Fruit fly (Drosophila melanogaster) whole organism, embryonic: ENCODE measurements around the gene CG3277.
A peak's percentile ranks its signal among the peaks of the same experiment; 100 is the strongest.

Source experiments
- Atf-2 ChIP-seq: fragments of 200-800 bp; sonication (Bioruptor generic); optimal IDR thresholded peaks from 2 replicates; lab custom pipeline; 2016; ENCODE audit warnings: missing biosample characterization, missing genetic modification characterization
- Atf3 ChIP-seq: fragments of 200-800 bp; sonication (Bioruptor generic); optimal IDR thresholded peaks from 3 replicates; lab custom pipeline; 2016; ENCODE audit warnings: missing biosample characterization, missing genetic modification characterization
- CG12104 ChIP-seq: fragments of 200-800 bp; sonication (Bioruptor generic); optimal IDR thresholded peaks from 3 replicates; lab custom pipeline; 2016; ENCODE audit warnings: missing biosample characterization, missing genetic modification characterization
- CG14441 ChIP-seq: fragments of 200-800 bp; sonication (Bioruptor generic); IDR thresholded peaks from 2 replicates; pipeline ENCODE4 v1.3.6; 2022; ENCODE audit warnings: missing biosample characterization, missing genetic modification characterization
- CG1603 ChIP-seq: fragments of 200-800 bp; sonication (Bioruptor generic); optimal IDR thresholded peaks from 2 replicates; lab custom pipeline; 2019; ENCODE audit warnings: missing biosample characterization, mild to moderate bottlenecking, missing genetic modification characterization, moderate library complexity
- CG17186 ChIP-seq: fragments of 200-800 bp; sonication (Bioruptor generic); optimal IDR thresholded peaks from 3 replicates; lab custom pipeline; 2017; ENCODE audit warnings: missing biosample characterization, missing genetic modification reagents, missing genetic modification characterization
- CG18011 ChIP-seq: fragments of 200-800 bp; sonication (Bioruptor generic); optimal IDR thresholded peaks from 2 replicates; lab custom pipeline; 2017; ENCODE audit warnings: missing biosample characterization, missing genetic modification characterization, mild to moderate bottlenecking, moderate library complexity, missing genotype
- CG1832 ChIP-seq: fragments of 200-800 bp; sonication (Bioruptor generic); optimal IDR thresholded peaks from 2 replicates; lab custom pipeline; 2017; ENCODE audit warnings: missing biosample characterization, mild to moderate bottlenecking, missing genetic modification characterization, inconsistent platforms
- CG18599 ChIP-seq: fragments of 200-800 bp; sonication (Bioruptor generic); optimal IDR thresholded peaks from 3 replicates; lab custom pipeline; 2017; ENCODE audit warnings: missing biosample characterization, missing genetic modification characterization, mild to moderate bottlenecking, moderate library complexity, missing genetic modification reagents
- CG3838 ChIP-seq: fragments of 200-800 bp; sonication (Bioruptor generic); optimal IDR thresholded peaks from 3 replicates; lab custom pipeline; 2016; ENCODE audit warnings: missing biosample characterization, missing genetic modification characterization
- CG4360 ChIP-seq: fragments of 200-800 bp; sonication (Bioruptor generic); IDR thresholded peaks from 2 replicates; pipeline ENCODE4 v1.3.6; 2022; ENCODE audit warnings: missing biosample characterization, missing genetic modification characterization
- CG43689 ChIP-seq: fragments of 200-800 bp; sonication (Bioruptor generic); IDR thresholded peaks from 2 replicates; pipeline ENCODE4 v1.3.6; 2022; ENCODE audit warnings: missing biosample characterization, missing genetic modification characterization
- CG4424 ChIP-seq: fragments of 200-800 bp; sonication (Bioruptor generic); optimal IDR thresholded peaks from 3 replicates; lab custom pipeline; 2016; ENCODE audit warnings: missing biosample characterization, missing genetic modification characterization
- CG4820 ChIP-seq: fragments of 200-800 bp; sonication (Bioruptor generic); optimal IDR thresholded peaks from 3 replicates; lab custom pipeline; 2016; ENCODE audit warnings: missing biosample characterization, missing genetic modification characterization
- CG5245 ChIP-seq: fragments of 200-800 bp; sonication (Bioruptor generic); optimal IDR thresholded peaks from 3 replicates; lab custom pipeline; 2016; ENCODE audit warnings: missing biosample characterization, missing genetic modification characterization
- CG6813 ChIP-seq: fragments of 200-800 bp; sonication (Bioruptor generic); optimal IDR thresholded peaks from 2 replicates; lab custom pipeline; 2017; ENCODE audit warnings: missing biosample characterization, missing genetic modification characterization, mild to moderate bottlenecking, moderate library complexity, missing genetic modification reagents
- CG8359 ChIP-seq: fragments of 200-800 bp; sonication (Bioruptor generic); optimal IDR thresholded peaks from 2 replicates; lab custom pipeline; 2017; ENCODE audit warnings: missing biosample characterization, mild to moderate bottlenecking, missing genetic modification characterization, borderline replicate concordance
- CG8765 ChIP-seq: fragments of 200-800 bp; sonication (Bioruptor generic); IDR thresholded peaks from 2 replicates; pipeline ENCODE4 v1.3.6; 2022; ENCODE audit warnings: missing biosample characterization, missing genetic modification characterization
- CG9215 ChIP-seq: fragments of 200-800 bp; sonication (Bioruptor generic); IDR thresholded peaks from 2 replicates; pipeline ENCODE4 v1.3.6; 2022; ENCODE audit warnings: missing biosample characterization, missing genetic modification characterization
- Dad ChIP-seq: fragments of 200-800 bp; sonication (Bioruptor generic); optimal IDR thresholded peaks from 3 replicates; lab custom pipeline; 2016; ENCODE audit warnings: missing biosample characterization, missing genetic modification characterization
- Fer2 ChIP-seq: fragments of 200-800 bp; sonication (Bioruptor generic); optimal IDR thresholded peaks from 2 replicates; lab custom pipeline; 2018; ENCODE audit warnings: missing biosample characterization, mild to moderate bottlenecking, missing genetic modification characterization, moderate library complexity
- H15 ChIP-seq: fragments of 200-800 bp; sonication (Bioruptor generic); IDR thresholded peaks from 3 replicates; pipeline ENCODE4 v1.3.6; 2022; ENCODE audit warnings: missing biosample characterization, missing genetic modification characterization
- Hsf ChIP-seq: fragments of 200-800 bp; sonication (Bioruptor generic); optimal IDR thresholded peaks from 3 replicates; lab custom pipeline; 2016; ENCODE audit warnings: missing biosample characterization, missing genetic modification characterization
- Med ChIP-seq: fragments of 200-800 bp; sonication (Bioruptor generic); peaks from one replicate; lab custom pipeline; 2016; ENCODE audit warnings: missing biosample characterization, missing genetic modification characterization, mild to moderate bottlenecking, inconsistent platforms, moderate library complexity
- Poxn ChIP-seq: fragments of 200-800 bp; sonication (Bioruptor generic); IDR thresholded peaks from 2 replicates; pipeline ENCODE4 v1.3.6; 2022; ENCODE audit warnings: missing biosample characterization, missing genetic modification characterization
- TFAM ChIP-seq: fragments of 200-800 bp; sonication (Bioruptor generic); optimal IDR thresholded peaks from 2 replicates; lab custom pipeline; 2017; ENCODE audit warnings: missing biosample characterization, missing genetic modification characterization, inconsistent platforms
- Usf ChIP-seq: fragments of 200-800 bp; sonication (Bioruptor generic); optimal IDR thresholded peaks from 2 replicates; lab custom pipeline; 2017; ENCODE audit warnings: missing genotype, missing biosample characterization, missing genetic modification characterization
- ap ChIP-seq: fragments of 200-800 bp; sonication (Bioruptor generic); IDR thresholded peaks from 2 replicates; pipeline ENCODE4 v1.3.6; 2022; ENCODE audit warnings: missing biosample characterization, missing genetic modification characterization
- ase ChIP-seq: fragments of 200-800 bp; sonication (Bioruptor generic); IDR thresholded peaks from 3 replicates; pipeline ENCODE4 v1.3.6; 2022; ENCODE audit warnings: missing biosample characterization, missing genetic modification characterization
- bab2 ChIP-seq: fragments of 200-800 bp; sonication (Bioruptor generic); optimal IDR thresholded peaks from 2 replicates; lab custom pipeline; 2016; ENCODE audit warnings: missing biosample characterization, missing genetic modification characterization
- cas ChIP-seq: fragments of 200-800 bp; sonication (Bioruptor generic); IDR thresholded peaks from 2 replicates; pipeline ENCODE4 v1.3.6; 2022; ENCODE audit warnings: missing biosample characterization, missing genetic modification characterization
- chif ChIP-seq, 2 experiments: fragments of 200-800 bp; sonication (Bioruptor generic); optimal IDR thresholded peaks; 3 replicates each; lab custom pipeline; 2016; ENCODE audit warnings: missing biosample characterization in 2 of 2, missing genetic modification characterization in 2 of 2
- corto ChIP-seq: fragments of 200-800 bp; sonication (Bioruptor generic); optimal IDR thresholded peaks from 2 replicates; lab custom pipeline; 2016; ENCODE audit warnings: missing biosample characterization, mild to moderate bottlenecking, missing genetic modification characterization, moderate library complexity
- danr ChIP-seq: fragments of 200-800 bp; sonication (Bioruptor generic); IDR thresholded peaks from 2 replicates; pipeline ENCODE4 v1.3.6; 2022; ENCODE audit warnings: missing biosample characterization, missing genetic modification characterization
- dati ChIP-seq: fragments of 200-800 bp; sonication (Bioruptor generic); IDR thresholded peaks from 2 replicates; pipeline ENCODE4 v1.3.6; 2022; ENCODE audit warnings: missing biosample characterization, missing genetic modification characterization
- esg ChIP-seq: fragments of 200-800 bp; sonication (Bioruptor generic); conservative IDR thresholded peaks from 2 replicates; pipeline ENCODE4 v1.3.6; 2022; ENCODE audit warnings: missing biosample characterization, missing genetic modification characterization
- h ChIP-seq: fragments of >200 bp; optimal IDR thresholded peaks from 2 replicates; lab custom pipeline; 2017
- scrt ChIP-seq: fragments of 200-800 bp; sonication (Bioruptor generic); optimal IDR thresholded peaks from 2 replicates; lab custom pipeline; 2018; ENCODE audit warnings: missing biosample characterization, mild to moderate bottlenecking, missing genetic modification characterization, moderate library complexity
- sens ChIP-seq: fragments of 200-800 bp; sonication (Bioruptor generic); peaks from one replicate; lab custom pipeline; 2016; ENCODE audit warnings: missing biosample characterization, missing genetic modification characterization
- sisA ChIP-seq: fragments of 200-800 bp; sonication (Bioruptor generic); IDR thresholded peaks from 2 replicates; pipeline ENCODE4 v1.3.6; 2022; ENCODE audit warnings: missing biosample characterization, missing genetic modification characterization
- slp2 ChIP-seq: fragments of 200-800 bp; sonication (Bioruptor generic); optimal IDR thresholded peaks from 2 replicates; lab custom pipeline; 2016; ENCODE audit warnings: missing biosample characterization, missing genetic modification characterization
- sqz ChIP-seq: fragments of 200-800 bp; sonication (Bioruptor generic); optimal IDR thresholded peaks from 3 replicates; lab custom pipeline; 2018; ENCODE audit warnings: missing biosample characterization, mild to moderate bottlenecking, missing genetic modification characterization
- tll ChIP-seq, 2 experiments: fragments of 200-800 bp in 1 of 2; fragments of >200 bp in 1 of 2; sonication (Bioruptor generic) in 1 of 2; optimal IDR thresholded peaks; 2 replicates each; lab custom pipeline; 2017 to 2019; ENCODE audit warnings: missing biosample characterization in 2 of 2, missing genetic modification characterization in 2 of 2, mild to moderate bottlenecking in 1 of 2, moderate library complexity in 1 of 2
- trh ChIP-seq: fragments of 200-800 bp; sonication (Bioruptor generic); optimal IDR thresholded peaks from 2 replicates; lab custom pipeline; 2016; ENCODE audit warnings: missing biosample characterization, missing genetic modification characterization
- twi ChIP-seq: fragments of 200-800 bp; optimal IDR thresholded peaks from 2 replicates; lab custom pipeline; 2019; ENCODE audit warnings: missing biosample characterization, mild to moderate bottlenecking, missing genetic modification characterization, moderate library complexity
- tx ChIP-seq: fragments of 200-800 bp; sonication (Bioruptor generic); optimal IDR thresholded peaks from 2 replicates; lab custom pipeline; 2016; ENCODE audit warnings: missing biosample characterization, missing genetic modification characterization

Gene CG3277

dm6 chr2L:3327603-3328002 is 23.7 kb downstream of the CG3277 start, which contains the start of gene CG33282:
TSS of gene CG33282 (plus strand) at chr2L:3327903.
- no peak for TF ChIP-seq trh
- TF ChIP-seq Med, result no peak
- no peak for TF ChIP-seq Usf (GFP tag; lab: Kevin White, UChicago)
- TF ChIP-seq CG17186 (GFP tag; lab: Kevin White, UChicago), result no peak
- no peak for TF ChIP-seq Hsf (GFP tag; lab: Kevin White, UChicago)
- TF ChIP-seq CG6813, result no peak
- TF ChIP-seq danr (GFP tag; lab: Robert Waterston, UW), result no peak
- no peak for TF ChIP-seq CG12104 (GFP tag; lab: Kevin White, UChicago)
- TF ChIP-seq h, result no peak
- no peak for TF ChIP-seq sisA
- TF ChIP-seq CG4424 (GFP tag; lab: Kevin White, UChicago), result no peak
- no peak for TF ChIP-seq Atf3 (GFP tag; lab: Kevin White, UChicago)
- no peak for TF ChIP-seq bab2 (GFP tag; lab: Kevin White, UChicago)
- no peak for TF ChIP-seq CG8765 (GFP tag; lab: Robert Waterston, UW)
- TF ChIP-seq twi (tag; lab: Kevin White, UChicago), result no peak
- no peak for TF ChIP-seq ap (GFP tag; lab: Robert Waterston, UW)

- TF ChIP-seq CG4820 (GFP tag; lab: Kevin White, UChicago), result no peak
- peak; percentile 8 for TF ChIP-seq sens (GFP tag; lab: Kevin White, UChicago)
Measured at dm6 chr2L:3330628-3331027, 26.7 kb downstream of the CG3277 start, which contains the start of gene CG3285. TSS of gene CG3285 (plus strand) at chr2L:3330928.

dm6 chr2L:3332514-3332913 is 28.6 kb downstream of the CG3277 start, which contains the start of gene CG15408:
TSS of gene CG15408 (plus strand) at chr2L:3332814.
- TF ChIP-seq scrt (GFP tag; lab: Kevin White, UChicago), result no peak
- no peak for TF ChIP-seq corto (GFP tag; lab: Kevin White, UChicago)
- TF ChIP-seq CG1603 (tag; lab: Kevin White, UChicago), result no peak
- TF ChIP-seq Atf-2 (GFP tag; lab: Kevin White, UChicago), result no peak
- no peak for TF ChIP-seq CG3838 (GFP tag; lab: Kevin White, UChicago)
- no peak for TF ChIP-seq CG9215 (GFP tag; lab: Robert Waterston, UW)
- TF ChIP-seq Fer2, result no peak

dm6 chr2L:3338566-3339215 is 34.8 kb downstream of the CG3277 start:
- peak; percentile 83; the same call in 2 of the 3 replicates for TF ChIP-seq H15 (GFP tag; lab: Robert Waterston, UW)
- TF ChIP-seq tx (GFP tag; lab: Kevin White, UChicago), result peak; percentile 74
- peak; percentile 65 for TF ChIP-seq danr (GFP tag; lab: Robert Waterston, UW)
- TF ChIP-seq slp2, result peak; percentile 88
- TF ChIP-seq cas (GFP tag; lab: Robert Waterston, UW), result no peak
- peak; percentile 59; the same call in 1 of the 2 replicates for TF ChIP-seq dati (GFP tag; lab: Robert Waterston, UW)
- TF ChIP-seq TFAM (GFP tag; lab: Kevin White, UChicago), result peak; percentile 28
- peak; percentile 30; the same call in 1 of the 2 replicates for TF ChIP-seq esg (GFP tag; lab: Robert Waterston, UW)
- peak; percentile 78 for TF ChIP-seq CG5245 (GFP tag; lab: Kevin White, UChicago)
- no peak for TF ChIP-seq CG18011
- no peak for TF ChIP-seq Poxn
- TF ChIP-seq chif (GFP tag; optimal IDR thresholded peaks at IDR 0.05; lab: Kevin White, UChicago), result peak; percentile 90 to 93
- no peak for TF ChIP-seq sqz (GFP tag; lab: Kevin White, UChicago)
- TF ChIP-seq CG43689 (GFP tag; lab: Robert Waterston, UW), result no peak
- peak; percentile 69 for TF ChIP-seq CG18599 (GFP tag; lab: Kevin White, UChicago)
- no peak for TF ChIP-seq tll (GFP tag; optimal IDR thresholded peaks at IDR 0.05; lab: Kevin White, UChicago)
- peak; percentile 76; the same call in 2 of the 3 replicates for TF ChIP-seq ase (GFP tag; lab: Robert Waterston, UW)
- TF ChIP-seq Dad, result peak; percentile 56
- no peak for TF ChIP-seq CG1832 (GFP tag; lab: Kevin White, UChicago)
- peak; percentile 54; the same call in 1 of the 2 replicates for TF ChIP-seq CG4360 (GFP tag; lab: Robert Waterston, UW)
- TF ChIP-seq CG8359 (GFP tag; lab: Kevin White, UChicago), result peak; percentile 72
- 0 out of 2 replicates have a peak, but pooled peaks have one; percentile 51 for TF ChIP-seq CG14441 (GFP tag; lab: Robert Waterston, UW)
